Fruit fly (Drosophila melanogaster): Measurements from ENCODE around the gene Eig71Ec.
A peak's percentile ranks its signal among the peaks of the same experiment; 100 is the strongest.

Gene Eig71Ec

dm6 chr3L:15616900-15617299 is 35.2 kb downstream of the Eig71Ec start:
- TF ChIP-seq dl (GFP tag; optimal IDR thresholded peaks at IDR 0.05; ENCODE audit: insufficient read depth in 1 of 2, partially characterized antibody in 2 of 2) (no peak), lola (GFP tag; optimal IDR thresholded peaks at IDR 0.05) (no peak), dmrt93B (GFP tag; optimal IDR thresholded peaks at IDR 0.05) (no peak), sage (GFP tag; optimal IDR thresholded peaks at IDR 0.05) (no peak), CG9705 (GFP tag; optimal IDR thresholded peaks at IDR 0.05) (no peak), Dif (GFP tag; optimal IDR thresholded peaks at IDR 0.05; ENCODE audit: partially characterized antibody) (no peak), Dfd (GFP tag; optimal IDR thresholded peaks at IDR 0.05) (no peak), pan (optimal IDR thresholded peaks at IDR 0.05) (no peak), HLH106 (tag; optimal IDR thresholded peaks at IDR 0.05) (no peak), br (GFP tag; optimal IDR thresholded peaks at IDR 0.05) (no peak), tai (GFP tag; optimal IDR thresholded peaks at IDR 0.05) (no peak), Rel (GFP tag; optimal IDR thresholded peaks at IDR 0.05) (no peak), Rel (tag; optimal IDR thresholded peaks at IDR 0.05) (no peak), N (GFP tag; optimal IDR thresholded peaks at IDR 0.05) (no peak), h (GFP tag; optimal IDR thresholded peaks at IDR 0.05) (no peak), Mio (GFP tag; optimal IDR thresholded peaks at IDR 0.05) (no peak)

- no peak for TF ChIP-seq woc (GFP tag; optimal IDR thresholded peaks at IDR 0.05)
- no peak for TF ChIP-seq HLH106 (tag; optimal IDR thresholded peaks at IDR 0.05)
- no peak for TF ChIP-seq ey (GFP tag; optimal IDR thresholded peaks at IDR 0.05)
- no peak for TF ChIP-seq Sp1 (GFP tag; optimal IDR thresholded peaks at IDR 0.05)
- TF ChIP-seq Abd-B (GFP tag; optimal IDR thresholded peaks at IDR 0.05) = no peak
- no peak for TF ChIP-seq fru (GFP tag; optimal IDR thresholded peaks at IDR 0.05)
- TF ChIP-seq Rel (GFP tag; optimal IDR thresholded peaks at IDR 0.05) = no peak
- TF ChIP-seq Rel (tag; optimal IDR thresholded peaks at IDR 0.05) = no peak
- TF ChIP-seq GATAd (GFP tag; optimal IDR thresholded peaks at IDR 0.05) = no peak
- TF ChIP-seq Mio (GFP tag; optimal IDR thresholded peaks at IDR 0.05) = no peak
- no peak for TF ChIP-seq pan (optimal IDR thresholded peaks at IDR 0.05)
- TF ChIP-seq CrebA (GFP tag; optimal IDR thresholded peaks at IDR 0.05; ENCODE audit: borderline replicate concordance) = no peak
- no peak for TF ChIP-seq br (GFP tag; optimal IDR thresholded peaks at IDR 0.05)
Measured at dm6 chr3L:15616490-15616889, 35.6 kb downstream of the Eig71Ec start.

dm6 chr3L:15612728-15613127 is 39.3 kb downstream of the Eig71Ec start, which contains the start of gene CG13449:
Gene CG13449 (minus strand): TSS chr3L:15612828.
- no peak for TF ChIP-seq sv (GFP tag; optimal IDR thresholded peaks at IDR 0.05)
- TF ChIP-seq CrebA (GFP tag; optimal IDR thresholded peaks at IDR 0.05; ENCODE audit: borderline replicate concordance) = no peak
- TF ChIP-seq Hr83 (GFP tag; optimal IDR thresholded peaks at IDR 0.05; ENCODE audit: poor library complexity, severe bottlenecking) = no peak
- no peak for TF ChIP-seq fru (GFP tag; optimal IDR thresholded peaks at IDR 0.05)
- TF ChIP-seq Hr78 (GFP tag; optimal IDR thresholded peaks at IDR 0.05) = no peak
- TF ChIP-seq OdsH (GFP tag; optimal IDR thresholded peaks at IDR 0.05) = no peak
- TF ChIP-seq Vsx2 (GFP tag; optimal IDR thresholded peaks at IDR 0.05; ENCODE audit: partially characterized antibody) = no peak
- no peak for TF ChIP-seq Dfd (GFP tag; optimal IDR thresholded peaks at IDR 0.05)
- TF ChIP-seq tai (GFP tag; optimal IDR thresholded peaks at IDR 0.05) = no peak
- no peak for TF ChIP-seq Myc (optimal IDR thresholded peaks at IDR 0.05)
- TF ChIP-seq Rel (GFP tag; optimal IDR thresholded peaks at IDR 0.05) = no peak
- no peak for TF ChIP-seq Rel (tag; optimal IDR thresholded peaks at IDR 0.05)
- no peak for TF ChIP-seq lola (GFP tag; optimal IDR thresholded peaks at IDR 0.05)
- no peak for TF ChIP-seq ey (GFP tag; optimal IDR thresholded peaks at IDR 0.05)
- TF ChIP-seq sage (GFP tag; optimal IDR thresholded peaks at IDR 0.05) = no peak
- TF ChIP-seq woc (GFP tag; optimal IDR thresholded peaks at IDR 0.05) = no peak
- TF ChIP-seq GATAd (GFP tag; optimal IDR thresholded peaks at IDR 0.05) = no peak
- TF ChIP-seq Abd-B (GFP tag; optimal IDR thresholded peaks at IDR 0.05) = no peak
- TF ChIP-seq Jra (GFP tag; optimal IDR thresholded peaks at IDR 0.05) = no peak
- no peak for TF ChIP-seq jim (GFP tag; optimal IDR thresholded peaks at IDR 0.05)

DNA sequence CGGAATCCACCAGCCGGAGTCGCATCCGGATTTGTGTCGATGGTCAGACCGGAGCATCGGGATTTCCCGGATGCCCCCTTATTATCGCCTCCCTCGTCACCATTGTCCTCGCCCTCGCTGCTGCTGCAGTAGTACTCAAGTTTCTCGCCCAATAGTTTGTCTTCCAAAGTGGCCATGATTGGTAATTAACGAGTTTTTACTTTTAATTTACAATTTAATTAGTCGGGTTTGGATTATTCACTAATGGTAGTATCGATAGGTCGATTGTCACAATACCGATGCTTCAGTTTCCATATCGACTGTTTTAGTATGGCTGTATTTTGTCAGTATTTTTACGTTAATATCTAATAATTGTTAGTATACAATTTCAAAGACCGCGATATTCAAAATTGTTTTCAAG is 41.9 kb downstream of the Eig71Ec start, which contains the start of gene CG7650:
Gene CG7650, minus strand, starts transcription at position 278 of the 400 bp plus-strand sequence.
- no peak for TF ChIP-seq Rel (GFP tag; optimal IDR thresholded peaks at IDR 0.05)
- TF ChIP-seq Rel (tag; optimal IDR thresholded peaks at IDR 0.05) = peak; percentile 71
- TF ChIP-seq CrebA (GFP tag; optimal IDR thresholded peaks at IDR 0.05; ENCODE audit: borderline replicate concordance) = no peak
- peak; percentile 67 for TF ChIP-seq brk (GFP tag; optimal IDR thresholded peaks at IDR 0.05)
- peak; percentile 77 for TF ChIP-seq Vsx2 (GFP tag; optimal IDR thresholded peaks at IDR 0.05; ENCODE audit: partially characterized antibody)

- TF ChIP-seq Dfd (GFP tag; optimal IDR thresholded peaks at IDR 0.05) = peak; percentile 94
- TF ChIP-seq Sp1 (GFP tag; optimal IDR thresholded peaks at IDR 0.05) = no peak
- no peak for TF ChIP-seq lola (GFP tag; optimal IDR thresholded peaks at IDR 0.05)
Measured at dm6 chr3L:15604979-15605378, 47.1 kb downstream of the Eig71Ec start.

All from whole organism, wandering third instar larva.